Fruit fly (Drosophila melanogaster) whole organism, prepupa: Measurements from ENCODE around the gene CG9673.
A peak's percentile ranks its signal among the peaks of the same experiment; 100 is the strongest.

ENCODE experiments used
- Blimp-1 ChIP-seq: fragments of 200-800 bp; sonication (Bioruptor generic); optimal IDR thresholded peaks from 3 replicates; lab custom pipeline; 2017; ENCODE audit warnings: missing biosample characterization, missing genetic modification characterization, mild to moderate bottlenecking, moderate library complexity, missing genetic modification reagents
- CG10631 ChIP-seq: fragments of 200-800 bp; sonication (Bioruptor generic); optimal IDR thresholded peaks from 2 replicates; lab custom pipeline; 2016; ENCODE audit warnings: missing biosample characterization, missing genetic modification characterization
- CG10669 ChIP-seq: fragments of 200-800 bp; sonication (Bioruptor generic); optimal IDR thresholded peaks from 3 replicates; lab custom pipeline; 2018; ENCODE audit warnings: missing biosample characterization, mild to moderate bottlenecking, missing genetic modification characterization, moderate library complexity
- CG11294 ChIP-seq: fragments of 200-800 bp; sonication (Bioruptor generic); IDR thresholded peaks from 2 replicates; pipeline ENCODE4 v1.3.6; 2022; ENCODE audit warnings: missing biosample characterization, missing genetic modification characterization
- CG11762 ChIP-seq: fragments of 200-800 bp; sonication (Bioruptor generic); optimal IDR thresholded peaks from 3 replicates; lab custom pipeline; 2016; ENCODE audit warnings: missing biosample characterization, missing genetic modification characterization; ENCODE audit not compliant: insufficient read depth
- CG11902 ChIP-seq: fragments of 200-800 bp; sonication (Bioruptor generic); optimal IDR thresholded peaks from 3 replicates; lab custom pipeline; 2016; ENCODE audit warnings: missing biosample characterization, missing genetic modification characterization
- CG15336 ChIP-seq: fragments of 200-800 bp; sonication (Bioruptor generic); IDR thresholded peaks from 2 replicates; pipeline ENCODE4 v1.3.6; 2022; ENCODE audit warnings: missing biosample characterization, missing genetic modification characterization
- CG1621 ChIP-seq: fragments of 200-800 bp; sonication (Bioruptor generic); optimal IDR thresholded peaks from 3 replicates; lab custom pipeline; 2018; ENCODE audit warnings: missing biosample characterization, mild to moderate bottlenecking, missing genetic modification characterization
- CG16779 ChIP-seq: fragments of 200-800 bp; sonication (Bioruptor generic); optimal IDR thresholded peaks from 3 replicates; lab custom pipeline; 2017; ENCODE audit warnings: missing biosample characterization, mild to moderate bottlenecking, missing genetic modification characterization
- CG3032 ChIP-seq: fragments of 200-800 bp; optimal IDR thresholded peaks from 2 replicates; lab custom pipeline; 2019; ENCODE audit warnings: missing biosample characterization, mild to moderate bottlenecking, missing genetic modification characterization, moderate library complexity
- CG31627 ChIP-seq: fragments of 200-800 bp; sonication (Bioruptor generic); optimal IDR thresholded peaks from 3 replicates; lab custom pipeline; 2016; ENCODE audit warnings: missing biosample characterization, missing genetic modification characterization
- CG34406 ChIP-seq: fragments of 200-800 bp; sonication (Bioruptor generic); optimal IDR thresholded peaks from 3 replicates; lab custom pipeline; 2016; ENCODE audit warnings: missing biosample characterization, missing genetic modification characterization
- CG3919 ChIP-seq: fragments of 200-800 bp; sonication (Bioruptor generic); optimal IDR thresholded peaks from 3 replicates; lab custom pipeline; 2016; ENCODE audit warnings: missing biosample characterization, missing genetic modification characterization
- CG4318 ChIP-seq: fragments of 200-800 bp; sonication (Bioruptor generic); optimal IDR thresholded peaks from 3 replicates; lab custom pipeline; 2017; ENCODE audit warnings: missing biosample characterization, mild to moderate bottlenecking, missing genetic modification characterization
- CG6163 ChIP-seq: fragments of 200-800 bp; sonication (Bioruptor generic); IDR thresholded peaks from 3 replicates; pipeline ENCODE4 v1.3.6; 2022; ENCODE audit warnings: missing biosample characterization, missing genetic modification characterization
- CG6276 ChIP-seq: fragments of 200-800 bp; sonication (Bioruptor generic); optimal IDR thresholded peaks from 2 replicates; lab custom pipeline; 2017; ENCODE audit warnings: missing biosample characterization, mild to moderate bottlenecking, missing genetic modification characterization
- CG6792 ChIP-seq: fragments of 200-800 bp; sonication (Bioruptor generic); optimal IDR thresholded peaks from 3 replicates; lab custom pipeline; 2016; ENCODE audit warnings: missing biosample characterization, missing genetic modification characterization
- CG6808 ChIP-seq: fragments of 200-800 bp; sonication (Bioruptor generic); optimal IDR thresholded peaks from 3 replicates; lab custom pipeline; 2017; ENCODE audit warnings: missing biosample characterization, missing genetic modification characterization, mild to moderate bottlenecking, moderate library complexity, missing genetic modification reagents
- CG6854 ChIP-seq: fragments of 200-800 bp; sonication (Bioruptor generic); optimal IDR thresholded peaks from 2 replicates; lab custom pipeline; 2017; ENCODE audit warnings: missing biosample characterization, mild to moderate bottlenecking, missing genetic modification characterization
- CG7368 ChIP-seq: fragments of 200-800 bp; sonication (Bioruptor generic); optimal IDR thresholded peaks from 3 replicates; lab custom pipeline; 2016; ENCODE audit warnings: missing biosample characterization, missing genetic modification characterization
- CG8119 ChIP-seq: fragments of 200-800 bp; sonication (Bioruptor generic); IDR thresholded peaks from 3 replicates; pipeline ENCODE4 v1.3.6; 2022; ENCODE audit warnings: missing biosample characterization, missing genetic modification characterization
- CG8319 ChIP-seq: fragments of 200-800 bp; sonication (Bioruptor generic); optimal IDR thresholded peaks from 3 replicates; lab custom pipeline; 2016; ENCODE audit warnings: missing biosample characterization, missing genetic modification characterization
- CG8632 ChIP-seq: fragments of 200-800 bp; sonication (Bioruptor generic); optimal IDR thresholded peaks from 3 replicates; lab custom pipeline; 2016; ENCODE audit warnings: missing biosample characterization, missing genetic modification characterization
- CG9139 ChIP-seq: fragments of 200-800 bp; sonication (Bioruptor generic); optimal IDR thresholded peaks from 3 replicates; lab custom pipeline; 2017; ENCODE audit warnings: missing biosample characterization, mild to moderate bottlenecking, missing genetic modification characterization
- Eip93F ChIP-seq: fragments of 200-800 bp; sonication (Bioruptor generic); optimal IDR thresholded peaks from 2 replicates; lab custom pipeline; 2016; ENCODE audit warnings: missing biosample characterization, mild to moderate bottlenecking, missing genetic modification characterization
- Ets21C ChIP-seq: fragments of 200-800 bp; sonication (Bioruptor generic); optimal IDR thresholded peaks from 3 replicates; lab custom pipeline; 2016; ENCODE audit warnings: missing biosample characterization, missing genetic modification characterization
- Ets96B ChIP-seq: fragments of 200-800 bp; optimal IDR thresholded peaks from 2 replicates; lab custom pipeline; 2019; ENCODE audit warnings: missing biosample characterization, mild to moderate bottlenecking, missing genetic modification characterization, moderate library complexity
- Gug ChIP-seq: fragments of 200-800 bp; sonication (Bioruptor generic); IDR thresholded peaks from 2 replicates; pipeline ENCODE4 v1.3.6; 2022; ENCODE audit warnings: missing biosample characterization, missing genetic modification characterization
- Hr39 ChIP-seq: fragments of 200-800 bp; sonication (Bioruptor generic); optimal IDR thresholded peaks from 2 replicates; lab custom pipeline; 2016; ENCODE audit warnings: missing biosample characterization, missing genetic modification characterization
- Hr4 ChIP-seq: fragments of 200-800 bp; sonication (Bioruptor generic); optimal IDR thresholded peaks from 3 replicates; lab custom pipeline; 2016; ENCODE audit warnings: missing biosample characterization, missing genetic modification characterization
- Lpt ChIP-seq: fragments of 200-800 bp; sonication (Bioruptor generic); optimal IDR thresholded peaks from 3 replicates; lab custom pipeline; 2016; ENCODE audit warnings: missing biosample characterization, missing genetic modification characterization
- Met ChIP-seq: fragments of 200-800 bp; sonication (Bioruptor generic); optimal IDR thresholded peaks from 3 replicates; lab custom pipeline; 2016; ENCODE audit warnings: missing biosample characterization, missing genetic modification characterization
- Smox ChIP-seq: fragments of 200-800 bp; sonication (Bioruptor generic); optimal IDR thresholded peaks from 3 replicates; lab custom pipeline; 2016; ENCODE audit warnings: missing biosample characterization, missing genetic modification characterization
- Sox14 ChIP-seq: fragments of 200-800 bp; sonication (Bioruptor generic); optimal IDR thresholded peaks from 3 replicates; lab custom pipeline; 2016; ENCODE audit warnings: missing biosample characterization, missing genetic modification characterization
- Sox15 ChIP-seq: fragments of 200-800 bp; sonication (Bioruptor generic); optimal IDR thresholded peaks from 3 replicates; lab custom pipeline; 2016; ENCODE audit warnings: missing biosample characterization, missing genetic modification characterization
- achi ChIP-seq: fragments of 200-800 bp; sonication (Bioruptor generic); optimal IDR thresholded peaks from 3 replicates; lab custom pipeline; 2016; ENCODE audit warnings: missing biosample characterization, missing genetic modification characterization
- acj6 ChIP-seq: fragments of 200-800 bp; sonication (Bioruptor generic); optimal IDR thresholded peaks from 3 replicates; lab custom pipeline; 2016; ENCODE audit warnings: missing biosample characterization, missing genetic modification characterization
- cyc ChIP-seq: fragments of 200-800 bp; sonication (Bioruptor generic); optimal IDR thresholded peaks from 3 replicates; lab custom pipeline; 2016; ENCODE audit warnings: missing biosample characterization, missing genetic modification characterization
- dac ChIP-seq: fragments of 200-800 bp; sonication (Bioruptor generic); optimal IDR thresholded peaks from 2 replicates; lab custom pipeline; 2017; ENCODE audit warnings: missing biosample characterization, mild to moderate bottlenecking, missing genetic modification characterization
- dsx ChIP-seq: fragments of 200-800 bp; optimal IDR thresholded peaks from 3 replicates; lab custom pipeline; 2019; ENCODE audit warnings: missing biosample characterization, mild to moderate bottlenecking, missing genetic modification characterization, moderate library complexity; ENCODE audit not compliant: poor library complexity, severe bottlenecking
- fd59A ChIP-seq: fragments of 200-800 bp; sonication (Bioruptor generic); optimal IDR thresholded peaks from 2 replicates; lab custom pipeline; 2017; ENCODE audit warnings: missing biosample characterization, mild to moderate bottlenecking, missing genetic modification characterization, missing genetic modification reagents
- fd85E ChIP-seq: fragments of 200-800 bp; sonication (Bioruptor generic); optimal IDR thresholded peaks from 3 replicates; lab custom pipeline; 2016; ENCODE audit warnings: missing biosample characterization, missing genetic modification characterization
- lz ChIP-seq: fragments of 200-800 bp; sonication (Bioruptor generic); optimal IDR thresholded peaks from 3 replicates; lab custom pipeline; 2016; ENCODE audit warnings: missing biosample characterization, missing genetic modification characterization
- net ChIP-seq: fragments of 200-800 bp; sonication (Bioruptor generic); optimal IDR thresholded peaks from 3 replicates; lab custom pipeline; 2016; ENCODE audit warnings: missing biosample characterization, missing genetic modification characterization
- pdm3 ChIP-seq: fragments of 200-800 bp; sonication (Bioruptor generic); optimal IDR thresholded peaks from 3 replicates; lab custom pipeline; 2016; ENCODE audit warnings: missing biosample characterization, missing genetic modification characterization
- salr ChIP-seq, 2 experiments: fragments of 200-800 bp; sonication (Bioruptor generic); optimal IDR thresholded peaks; 3 replicates each; lab custom pipeline; 2016 to 2018; ENCODE audit warnings: missing biosample characterization in 2 of 2, missing genetic modification characterization in 2 of 2, mild to moderate bottlenecking in 1 of 2
- spab ChIP-seq: fragments of 200-800 bp; sonication (Bioruptor generic); optimal IDR thresholded peaks from 2 replicates; lab custom pipeline; 2017; ENCODE audit warnings: missing biosample characterization, mild to moderate bottlenecking, missing genetic modification characterization, missing genetic modification reagents
- svp ChIP-seq: fragments of 200-800 bp; sonication (Bioruptor generic); peaks from one replicate; lab custom pipeline; 2016; ENCODE audit warnings: missing biosample characterization, missing genetic modification characterization
- topi ChIP-seq: fragments of 200-800 bp; sonication (Bioruptor generic); optimal IDR thresholded peaks from 3 replicates; lab custom pipeline; 2016; ENCODE audit warnings: missing biosample characterization, missing genetic modification characterization

CG9673 gene

dm6 chrX:16691440-16691839 is 12.2 kb downstream of the CG9673 start (continued):
- TF ChIP-seq dsx (GFP tag; lab: Kevin White, UChicago) (peak; percentile 50), Ets21C (GFP tag; lab: Kevin White, UChicago) (peak; percentile 56), CG4318 (GFP tag; lab: Kevin White, UChicago) (peak; percentile 60), svp (GFP tag; lab: Kevin White, UChicago) (peak; percentile 57), CG15336 (GFP tag; lab: Robert Waterston, UW) (peak; percentile 88), CG3919 (peak; percentile 78), dac (GFP tag; lab: Kevin White, UChicago) (peak; percentile 68), CG3032 (tag; lab: Kevin White, UChicago) (peak; percentile 55), Sox15 (GFP tag; lab: Kevin White, UChicago) (peak; percentile 59), CG6276 (peak; percentile 79), Met (GFP tag; lab: Kevin White, UChicago) (peak; percentile 58), Ets96B (tag; lab: Kevin White, UChicago) (peak; percentile 53), Lpt (GFP tag; lab: Kevin White, UChicago) (peak; percentile 80), CG10631 (GFP tag; lab: Kevin White, UChicago) (peak; percentile 66), spab (peak; percentile 34), CG6163 (GFP tag; lab: Robert Waterston, UW) (peak; percentile 87), net (GFP tag; lab: Kevin White, UChicago) (peak; percentile 76), cyc (GFP tag; lab: Kevin White, UChicago) (peak; percentile 72), fd59A (GFP tag; lab: Kevin White, UChicago) (peak; percentile 57), CG1621 (peak; percentile 61)

- TF ChIP-seq CG8319 (GFP tag; lab: Kevin White, UChicago) (no peak), Hr4 (GFP tag; lab: Kevin White, UChicago) (peak; percentile 24), Ets96B (tag; lab: Kevin White, UChicago) (peak; percentile 39), Sox14 (peak; percentile 33), CG6163 (GFP tag; lab: Robert Waterston, UW) (peak; percentile 49; the same call in 1 of the 3 replicates), cyc (GFP tag; lab: Kevin White, UChicago) (no peak), CG11902 (no peak), fd59A (GFP tag; lab: Kevin White, UChicago) (peak; percentile 6), topi (GFP tag; lab: Kevin White, UChicago) (no peak), Blimp-1 (GFP tag; lab: Kevin White, UChicago) (no peak), CG6808 (peak; percentile 13), acj6 (GFP tag; lab: Kevin White, UChicago) (peak; percentile 21), CG10631 (GFP tag; lab: Kevin White, UChicago) (peak; percentile 36), CG10669 (GFP tag; lab: Kevin White, UChicago) (no peak), CG8119 (GFP tag; lab: Robert Waterston, UW) (no peak), Hr39 (no peak), CG4318 (GFP tag; lab: Kevin White, UChicago) (no peak), CG6854 (GFP tag; lab: Kevin White, UChicago) (no peak), CG7368 (GFP tag; lab: Kevin White, UChicago) (no peak), Gug (GFP tag; lab: Robert Waterston, UW) (peak; percentile 16; the same call in 1 of the 2 replicates), CG11762 (GFP tag; lab: Kevin White, UChicago) (no peak), Met (GFP tag; lab: Kevin White, UChicago) (no peak), svp (GFP tag; lab: Kevin White, UChicago) (no peak), spab (no peak), CG8632 (GFP tag; lab: Kevin White, UChicago) (no peak), CG34406 (GFP tag; lab: Kevin White, UChicago) (no peak), CG31627 (no peak), Lpt (GFP tag; lab: Kevin White, UChicago) (peak; percentile 17), CG16779 (no peak), salr (GFP tag; optimal IDR thresholded peaks at IDR 0.05; lab: Kevin White, UChicago) (no peak), Smox (GFP tag; lab: Kevin White, UChicago) (no peak), CG9139 (no peak), CG11294 (GFP tag; lab: Robert Waterston, UW) (no peak), lz (no peak), CG6792 (GFP tag; lab: Kevin White, UChicago) (no peak), pdm3 (peak; percentile 43), CG1621 (no peak), Eip93F (GFP tag; lab: Kevin White, UChicago) (no peak), achi (peak; percentile 44), fd85E (no peak)
Observed at dm6 chrX:16690499-16690898, 13.2 kb downstream of the CG9673 start.
